Fruit fly (Drosophila melanogaster): ENCODE results near the gene CG9512.

Gene CG9512

dm6 chrX:14909658-14910378 lies 4.5 kb upstream of the CG9512 start, which contains the start of gene fiz (continued):
- peak; percentile 39 for TF ChIP-seq CG10274 (GFP tag; optimal IDR thresholded peaks at IDR 0.05)
- TF ChIP-seq CG1529 (GFP tag; optimal IDR thresholded peaks at IDR 0.05), result no peak
- TF ChIP-seq ash1 (GFP tag; optimal IDR thresholded peaks at IDR 0.05), result no peak
- TF ChIP-seq sqz (GFP tag; optimal IDR thresholded peaks at IDR 0.05), result peak; percentile 24
- no peak for TF ChIP-seq hkb (optimal IDR thresholded peaks at IDR 0.05)
- TF ChIP-seq hkb (GFP tag; IDR thresholded peaks at IDR 0.05), result no peak
- TF ChIP-seq Dp (GFP tag; optimal IDR thresholded peaks at IDR 0.05), result no peak
- TF ChIP-seq Atf6 (GFP tag; IDR thresholded peaks at IDR 0.05), result no peak
- no peak for TF ChIP-seq CG11398 (GFP tag; optimal IDR thresholded peaks at IDR 0.05)
- peak; percentile 47 for TF ChIP-seq ftz-f1 (GFP tag; optimal IDR thresholded peaks at IDR 0.05)
- TF ChIP-seq CG15073 (GFP tag; optimal IDR thresholded peaks at IDR 0.05), result no peak
- TF ChIP-seq CG13287 (GFP tag; IDR thresholded peaks at IDR 0.05; ENCODE audit: partially characterized antibody), result no peak
- no peak for TF ChIP-seq Awh (GFP tag; IDR thresholded peaks at IDR 0.05)
- TF ChIP-seq CG7372 (GFP tag; IDR thresholded peaks at IDR 0.05), result no peak
- TF ChIP-seq her (GFP tag; optimal IDR thresholded peaks at IDR 0.05), result no peak
- no peak for TF ChIP-seq ase (GFP tag; IDR thresholded peaks at IDR 0.05)
- no peak for TF ChIP-seq mld (GFP tag; IDR thresholded peaks at IDR 0.05; ENCODE audit: partially characterized antibody)
- no peak for TF ChIP-seq fru (optimal IDR thresholded peaks at IDR 0.05)

- TF ChIP-seq gce (GFP tag; IDR thresholded peaks at IDR 0.05) (no peak), jigr1 (GFP tag; IDR thresholded peaks at IDR 0.05) (no peak), CG10654 (GFP tag; optimal IDR thresholded peaks at IDR 0.05) (no peak), Blimp-1 (GFP tag; optimal IDR thresholded peaks at IDR 0.05) (no peak), dimm (GFP tag; IDR thresholded peaks at IDR 0.05) (no peak), ken (GFP tag; IDR thresholded peaks at IDR 0.05) (no peak), cato (GFP tag; optimal IDR thresholded peaks at IDR 0.05; ENCODE audit: borderline replicate concordance) (no peak), CG7963 (GFP tag; IDR thresholded peaks at IDR 0.05; ENCODE audit: partially characterized antibody) (no peak), CG15269 (tag; optimal IDR thresholded peaks at IDR 0.05) (no peak), gsb-n (tag; optimal IDR thresholded peaks at IDR 0.05) (no peak), dmrt99B (tag; optimal IDR thresholded peaks at IDR 0.05) (no peak), CG13287 (GFP tag; IDR thresholded peaks at IDR 0.05; ENCODE audit: partially characterized antibody) (no peak), CG1792 (GFP tag; optimal IDR thresholded peaks at IDR 0.05) (no peak), row (GFP tag; IDR thresholded peaks at IDR 0.05) (peak; percentile 40; the same call in 2 of the 3 replicates), CG14667 (GFP tag; IDR thresholded peaks at IDR 0.05) (no peak), Med (GFP tag) (peak; percentile 48), CG7839 (tag; optimal IDR thresholded peaks at IDR 0.05) (no peak), D (optimal IDR thresholded peaks at IDR 0.05) (no peak), D (GFP tag; optimal IDR thresholded peaks at IDR 0.05) (no peak), Poxn (GFP tag; IDR thresholded peaks at IDR 0.05) (no peak), luna (GFP tag; optimal IDR thresholded peaks at IDR 0.05) (no peak), CG10543 (GFP tag; optimal IDR thresholded peaks at IDR 0.05) (peak; percentile 4), CkIIα-i1 (GFP tag; IDR thresholded peaks at IDR 0.05) (no peak), lov (optimal IDR thresholded peaks at IDR 0.05) (no peak), lov (GFP tag; IDR thresholded peaks at IDR 0.05) (no peak), Rfx (GFP tag; IDR thresholded peaks at IDR 0.05) (0 out of 2 replicates have a peak, but pooled peaks have one; percentile 13), CG2120 (GFP tag; optimal IDR thresholded peaks at IDR 0.05) (peak; percentile 9), CG7372 (GFP tag; IDR thresholded peaks at IDR 0.05) (no peak), CG2678 (tag; optimal IDR thresholded peaks at IDR 0.05) (peak; percentile 18), mld (GFP tag; IDR thresholded peaks at IDR 0.05; ENCODE audit: partially characterized antibody) (no peak), Side (GFP tag; optimal IDR thresholded peaks at IDR 0.05) (no peak), sc (optimal IDR thresholded peaks at IDR 0.05) (no peak), sc (GFP tag; optimal IDR thresholded peaks at IDR 0.05) (no peak), yki (optimal IDR thresholded peaks at IDR 0.05) (no peak), CG10979 (tag; optimal IDR thresholded peaks at IDR 0.05) (no peak), oc (tag; optimal IDR thresholded peaks at IDR 0.05) (no peak), CG12155 (GFP tag; optimal IDR thresholded peaks at IDR 0.05) (no peak)
Measured at dm6 chrX:14909051-14909450, 3.7 kb upstream of the CG9512 start.
